Worm (Caenorhabditis elegans): Measurements from ENCODE around the gene gly-10.

DNA sequence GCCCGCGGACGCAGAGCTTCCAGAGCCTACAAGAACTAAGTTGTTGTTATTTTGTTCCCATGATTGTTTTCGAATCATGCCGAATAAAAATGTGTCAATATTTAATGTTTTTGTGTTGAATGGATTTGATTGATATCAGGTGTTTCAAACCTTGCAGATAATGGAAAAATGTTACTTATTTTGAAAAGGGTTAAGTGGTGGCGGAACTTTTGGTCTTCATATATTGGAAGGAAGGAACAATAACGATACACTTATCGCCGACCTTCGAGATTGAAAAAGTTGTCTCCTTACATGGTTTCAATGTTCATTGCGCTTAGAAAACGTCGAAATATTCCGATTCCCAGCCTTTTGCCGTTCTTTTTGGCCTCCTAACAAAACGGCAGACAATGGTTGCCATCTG is at the start of gene gly-10:
- TF ChIP-seq ama-1 (optimal IDR thresholded peaks at IDR 0.05) = no peak
- no peak for TF ChIP-seq zip-5 (tag; optimal IDR thresholded peaks at IDR 0.05)
- TF ChIP-seq ceh-24 (tag; optimal IDR thresholded peaks at IDR 0.05) = no peak
- TF ChIP-seq pag-3 (tag; optimal IDR thresholded peaks at IDR 0.05; ENCODE audit: borderline replicate concordance) = no peak
- no peak for TF ChIP-seq syd-9 (tag; optimal IDR thresholded peaks at IDR 0.05)
- TF ChIP-seq pax-1 (tag; optimal IDR thresholded peaks at IDR 0.05) = no peak
- no peak for TF ChIP-seq elt-2 (tag; optimal IDR thresholded peaks at IDR 0.05)
- TF ChIP-seq dve-1 (tag; optimal IDR thresholded peaks at IDR 0.05) = no peak
- no peak for TF ChIP-seq ceh-30 (tag; optimal IDR thresholded peaks at IDR 0.05)
- TF ChIP-seq ceh-6 (GFP tag; optimal IDR thresholded peaks at IDR 0.05) = no peak
- TF ChIP-seq tbx-2 (tag; optimal IDR thresholded peaks at IDR 0.05) = no peak
- TF ChIP-seq ztf-16 (tag; optimal IDR thresholded peaks at IDR 0.05) = no peak
- no peak for TF ChIP-seq ahr-1 (tag; optimal IDR thresholded peaks at IDR 0.05)
